Worm (Caenorhabditis elegans): ENCODE data around the gene sqv-3.

The sqv-3 gene

DNA sequence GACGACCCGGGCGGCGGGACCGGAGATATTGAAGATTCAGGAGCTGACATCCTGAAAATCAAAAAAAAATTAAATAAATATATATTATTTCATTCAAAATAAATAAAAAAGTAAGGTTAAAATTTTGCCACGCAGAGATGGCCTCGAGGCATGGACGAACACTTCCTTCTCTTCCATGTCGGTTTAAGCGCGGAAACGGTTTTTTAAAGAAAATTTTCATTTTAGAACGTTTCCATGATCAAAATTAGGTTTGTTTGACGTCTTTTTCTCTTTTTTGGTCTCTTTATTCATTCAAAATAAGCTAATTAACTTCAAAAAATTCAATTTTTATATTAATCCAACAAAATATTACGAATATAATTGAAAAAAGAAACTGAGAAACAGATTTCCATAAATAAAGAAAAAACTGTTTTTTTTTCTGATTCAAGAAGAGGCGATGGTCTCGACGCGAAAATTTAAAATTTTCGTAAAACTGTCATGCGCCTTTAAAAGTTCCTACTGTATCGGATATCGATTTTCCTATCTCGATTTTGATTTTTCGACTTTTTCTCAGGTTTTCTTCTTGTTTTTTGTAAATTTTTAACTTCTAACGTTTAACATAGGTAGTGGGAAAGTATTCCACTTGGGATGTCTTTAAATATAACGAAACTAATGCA lies 17.9 kb downstream of the sqv-3 start, which contains the start of gene gcc-2:
Gene gcc-2 (minus strand): TSS at position 51 of the 656 bp plus-strand sequence.
- no peak for TF ChIP-seq mab-5 (tag; optimal IDR thresholded peaks at IDR 0.05)
- no peak for TF ChIP-seq mep-1 (tag; optimal IDR thresholded peaks at IDR 0.05)
- no peak for TF ChIP-seq ceh-83 (GFP tag; optimal IDR thresholded peaks at IDR 0.05)
- no peak for TF ChIP-seq nhr-28 (tag; optimal IDR thresholded peaks at IDR 0.05)
- no peak for TF ChIP-seq tbx-8 (GFP tag; optimal IDR thresholded peaks at IDR 0.05)
- no peak for TF ChIP-seq elt-1 (tag; optimal IDR thresholded peaks at IDR 0.05; ENCODE audit: borderline replicate concordance, insufficient read depth)
- no peak for TF ChIP-seq unc-120 (tag; optimal IDR thresholded peaks at IDR 0.05; ENCODE audit: poor library complexity, severe bottlenecking)
- no peak for TF ChIP-seq snpc-4 (tag; optimal IDR thresholded peaks at IDR 0.05)
- no peak for TF ChIP-seq hlh-1 (tag; optimal IDR thresholded peaks at IDR 0.05)
- no peak for TF ChIP-seq lsy-2 (tag; optimal IDR thresholded peaks at IDR 0.05)
- TF ChIP-seq nhr-12 (tag; optimal IDR thresholded peaks at IDR 0.05): no peak
- TF ChIP-seq M03D4.4 (tag; optimal IDR thresholded peaks at IDR 0.05): no peak
- no peak for TF ChIP-seq unc-62 (GFP tag; optimal IDR thresholded peaks at IDR 0.05)
- no peak for TF ChIP-seq ces-1 (GFP tag; optimal IDR thresholded peaks at IDR 0.05)
- no peak for TF ChIP-seq elt-3 (tag; optimal IDR thresholded peaks at IDR 0.05)
- TF ChIP-seq lin-32 (GFP tag; optimal IDR thresholded peaks at IDR 0.05): no peak
- TF ChIP-seq nhr-76 (tag; optimal IDR thresholded peaks at IDR 0.05): no peak
- TF ChIP-seq sptf-1 (tag; optimal IDR thresholded peaks at IDR 0.05): no peak
- TF ChIP-seq ceh-43 (GFP tag; optimal IDR thresholded peaks at IDR 0.05): no peak

DNA sequence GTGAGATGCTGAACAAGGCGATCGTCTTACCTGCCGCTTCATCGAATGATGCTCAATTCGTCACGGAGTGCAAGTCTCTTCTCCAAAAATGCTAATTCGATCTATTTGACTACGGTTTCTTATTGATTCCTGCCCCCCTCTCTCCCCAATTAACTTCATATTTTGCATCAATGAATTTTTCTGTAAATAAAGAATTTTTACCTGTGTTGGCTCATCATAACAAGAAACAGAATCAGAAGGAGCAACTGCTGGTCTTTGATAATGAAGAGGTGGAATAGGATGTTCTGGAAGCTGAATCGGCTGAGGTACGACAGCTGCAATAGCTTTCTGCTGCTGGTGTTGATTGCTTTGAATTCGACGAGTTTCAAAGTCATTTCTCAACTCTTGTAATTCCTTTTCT lies 20.0 kb downstream of the sqv-3 start:
- TF ChIP-seq elt-3 (tag; optimal IDR thresholded peaks at IDR 0.05) (no peak), M03D4.4 (tag; optimal IDR thresholded peaks at IDR 0.05) (no peak), mep-1 (tag; optimal IDR thresholded peaks at IDR 0.05) (no peak), unc-39 (tag; optimal IDR thresholded peaks at IDR 0.05) (no peak), ceh-39 (tag; optimal IDR thresholded peaks at IDR 0.05) (no peak), lsy-2 (tag; optimal IDR thresholded peaks at IDR 0.05) (no peak), ceh-83 (GFP tag; optimal IDR thresholded peaks at IDR 0.05) (no peak), sem-2 (GFP tag; optimal IDR thresholded peaks at IDR 0.05) (no peak), nhr-2 (tag; optimal IDR thresholded peaks at IDR 0.05) (no peak), bed-3 (GFP tag; optimal IDR thresholded peaks at IDR 0.05) (no peak)

DNA sequence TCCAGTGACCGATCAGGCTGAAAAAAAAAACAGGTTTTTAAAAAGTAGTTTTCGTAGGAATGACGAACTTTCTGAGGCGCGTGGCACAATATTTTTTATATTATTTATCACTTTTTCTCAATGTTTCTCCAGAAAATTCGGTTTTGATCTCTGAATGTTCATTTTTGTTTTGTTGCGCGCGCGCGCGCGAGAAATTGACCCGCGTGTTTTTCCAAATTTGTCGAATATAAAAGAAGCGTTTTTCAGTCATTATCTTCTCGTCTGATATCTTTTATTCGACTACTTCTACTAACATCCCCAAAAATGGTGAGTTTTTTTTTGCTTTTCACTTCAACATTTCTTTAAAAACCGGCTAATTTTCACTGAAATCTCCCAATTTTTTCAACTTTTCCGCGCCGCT lies 21.3 kb downstream of the sqv-3 start, which contains the start of gene rmd-1:
Gene rmd-1 (plus strand): TSS at position 247 of the 400 bp plus-strand sequence.
- TF ChIP-seq ztf-11 (tag; optimal IDR thresholded peaks at IDR 0.05) (no peak), sem-2 (GFP tag; optimal IDR thresholded peaks at IDR 0.05) (no peak), sptf-1 (tag; optimal IDR thresholded peaks at IDR 0.05) (no peak), nhr-2 (tag; optimal IDR thresholded peaks at IDR 0.05) (no peak), nhr-76 (tag; optimal IDR thresholded peaks at IDR 0.05) (no peak), blmp-1 (tag; optimal IDR thresholded peaks at IDR 0.05) (no peak), unc-120 (tag; optimal IDR thresholded peaks at IDR 0.05; ENCODE audit: poor library complexity, severe bottlenecking) (no peak), lsy-2 (tag; optimal IDR thresholded peaks at IDR 0.05) (no peak), pha-4 (tag; optimal IDR thresholded peaks at IDR 0.05) (no peak), ceh-39 (tag; optimal IDR thresholded peaks at IDR 0.05) (no peak), nhr-12 (tag; optimal IDR thresholded peaks at IDR 0.05) (no peak), flh-1 (GFP tag; optimal IDR thresholded peaks at IDR 0.05) (no peak), M03D4.4 (tag; optimal IDR thresholded peaks at IDR 0.05) (no peak)

DNA sequence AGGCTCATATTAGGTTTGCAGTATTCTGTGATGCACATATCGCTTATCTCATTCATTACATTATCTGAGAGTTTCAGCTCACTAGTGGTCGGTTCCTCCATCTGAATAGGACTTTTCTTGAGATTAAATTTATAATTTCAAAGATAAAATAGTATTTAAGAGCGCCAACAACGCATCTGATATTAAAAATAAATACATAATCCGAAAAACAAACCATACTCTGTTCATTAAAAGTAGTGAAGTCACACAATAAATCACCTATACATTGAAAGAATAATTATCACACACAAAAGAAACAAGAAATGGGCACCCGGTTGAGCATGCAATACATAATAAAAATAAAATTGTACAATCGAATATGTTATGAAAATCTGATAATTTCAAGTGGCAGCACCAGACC lies 22.7 kb downstream of the sqv-3 start, which contains the start of gene vps-53:
Gene vps-53 (minus strand): TSS at position 101 of the 400 bp plus-strand sequence.
- TF ChIP-seq nhr-76 (tag; optimal IDR thresholded peaks at IDR 0.05) (no peak), bed-3 (GFP tag; optimal IDR thresholded peaks at IDR 0.05) (no peak), unc-120 (tag; optimal IDR thresholded peaks at IDR 0.05; ENCODE audit: poor library complexity, severe bottlenecking) (no peak), ces-1 (GFP tag; optimal IDR thresholded peaks at IDR 0.05) (no peak), unc-62 (GFP tag; optimal IDR thresholded peaks at IDR 0.05) (no peak), mls-2 (tag; optimal IDR thresholded peaks at IDR 0.05) (no peak), ceh-39 (tag; optimal IDR thresholded peaks at IDR 0.05) (no peak), M03D4.4 (tag; optimal IDR thresholded peaks at IDR 0.05) (no peak), unc-39 (tag; optimal IDR thresholded peaks at IDR 0.05) (no peak), elt-3 (tag; optimal IDR thresholded peaks at IDR 0.05) (no peak), lin-32 (GFP tag; optimal IDR thresholded peaks at IDR 0.05) (no peak), mab-5 (tag; optimal IDR thresholded peaks at IDR 0.05) (no peak), lsy-2 (tag; optimal IDR thresholded peaks at IDR 0.05) (no peak), ham-2 (GFP tag; optimal IDR thresholded peaks at IDR 0.05) (no peak), nhr-237 (tag; optimal IDR thresholded peaks at IDR 0.05) (no peak), cnd-1 (tag; optimal IDR thresholded peaks at IDR 0.05) (no peak)

All from whole organism, mixed stage, embryonic.